Worm (Caenorhabditis elegans) whole organism, late embryonic: ENCODE data around the gene F46F5.16.

ENCODE experiments used
- ama-1 ChIP-seq: fragments of 150-350 bp; optimal IDR thresholded peaks from 2 replicates; lab custom pipeline; 2014
- ceh-30 ChIP-seq: fragments of 150-350 bp; optimal IDR thresholded peaks from 2 replicates; lab custom pipeline; 2014; ENCODE audit warnings: missing biosample characterization, missing genetic modification characterization
- lim-6 ChIP-seq: sonication (generic microtip); optimal IDR thresholded peaks from 2 replicates; lab custom pipeline; 2016; ENCODE audit warnings: missing genetic modification characterization, missing compliant biosample characterization
- unc-86 ChIP-seq: sonication (generic microtip); optimal IDR thresholded peaks from 2 replicates; lab custom pipeline; 2016; ENCODE audit warnings: missing genetic modification characterization, missing compliant biosample characterization

ce11 chrII:803009-803408 lies 16.0 kb downstream of the F46F5.16 start, which contains the start of gene F46F5.13:
- TF ChIP-seq unc-86 (no peak), lim-6 (tag; lab: Kevin White, UChicago) (no peak), ama-1 (lab: Kevin White, UChicago) (no peak), ceh-30 (no peak)
